Worm (Caenorhabditis elegans) whole organism, L3 larva: ENCODE results near the gene sea-1.

ENCODE experiments used
- ama-1 ChIP-seq: fragments of 150-350 bp; optimal IDR thresholded peaks from 2 replicates; lab custom pipeline; 2018
- ceh-28 ChIP-seq: fragments of 150-350 bp; optimal IDR thresholded peaks from 2 replicates; lab custom pipeline; 2014; ENCODE audit warnings: missing biosample characterization, missing genetic modification reagents, missing genetic modification characterization
- elt-2 ChIP-seq: sonication (generic microtip); optimal IDR thresholded peaks from 2 replicates; lab custom pipeline; 2016; ENCODE audit warnings: missing genetic modification reagents, mild to moderate bottlenecking, missing genetic modification characterization, missing compliant biosample characterization
- elt-3 ChIP-seq, 3 experiments: fragments of 150-350 bp in 1 of 3; sonication (generic microtip) in 2 of 3; optimal IDR thresholded peaks; 2 replicates in 2 of 3; 4 replicates in 1 of 3; lab custom pipeline; 2014 to 2017; ENCODE audit warnings: missing biosample characterization in 3 of 3, missing genetic modification characterization in 3 of 3
- fkh-10 ChIP-seq: sonication (generic microtip); optimal IDR thresholded peaks from 2 replicates; lab custom pipeline; 2017; ENCODE audit warnings: missing biosample characterization, missing genetic modification reagents, missing genetic modification characterization
- fos-1 ChIP-seq: fragments of 150-350 bp; optimal IDR thresholded peaks from 2 replicates; lab custom pipeline; 2014; ENCODE audit warnings: missing biosample characterization, missing genetic modification characterization
- jun-1 ChIP-seq: fragments of 150-350 bp; optimal IDR thresholded peaks from 2 replicates; lab custom pipeline; 2014; ENCODE audit warnings: missing biosample characterization, missing genetic modification reagents, missing genetic modification characterization
- lin-15B ChIP-seq: fragments of 150-350 bp; optimal IDR thresholded peaks from 2 replicates; lab custom pipeline; 2014; ENCODE audit warnings: missing biosample characterization, missing genetic modification characterization
- lin-39 ChIP-seq: fragments of 150-350 bp; optimal IDR thresholded peaks from 2 replicates; lab custom pipeline; 2018; ENCODE audit warnings: missing biosample characterization, missing genetic modification reagents, missing genetic modification characterization
- nhr-11 ChIP-seq: fragments of 150-350 bp; optimal IDR thresholded peaks from 2 replicates; lab custom pipeline; 2014; ENCODE audit warnings: missing biosample characterization, missing genetic modification characterization
- nhr-76 ChIP-seq: fragments of 150-350 bp; sonication (generic microtip); optimal IDR thresholded peaks from 5 replicates; lab custom pipeline; 2014; ENCODE audit warnings: missing biosample characterization, missing genetic modification characterization
- sea-2 ChIP-seq: fragments of 150-350 bp; sonication (generic microtip); optimal IDR thresholded peaks from 4 replicates; lab custom pipeline; 2014; ENCODE audit warnings: missing biosample characterization, missing genetic modification reagents, missing genetic modification characterization
- ztf-4 ChIP-seq: fragments of 150-350 bp; optimal IDR thresholded peaks from 2 replicates; lab custom pipeline; 2014; ENCODE audit warnings: missing biosample characterization, missing genetic modification characterization

DNA sequence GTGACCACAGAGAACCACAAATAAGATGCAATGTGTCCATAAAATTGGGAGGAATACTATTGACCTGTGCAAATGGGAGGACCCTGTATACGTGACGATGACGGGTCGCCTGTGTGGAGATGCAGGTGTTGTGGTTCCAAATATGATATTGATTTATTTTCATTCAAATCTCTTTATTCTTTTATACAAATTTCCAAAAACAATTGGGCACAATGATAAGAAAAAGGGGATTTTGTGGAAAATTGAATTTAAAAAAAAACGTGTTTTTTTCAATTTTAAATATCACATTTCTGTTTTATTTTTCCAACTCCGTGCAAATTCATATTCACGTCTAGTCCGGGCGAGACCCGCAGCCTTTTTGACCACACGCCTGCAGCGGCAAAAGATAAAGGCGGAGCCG lies 1.8 kb upstream of the sea-1 start, which contains the start of gene F19B10.2:
- no peak for TF ChIP-seq jun-1 (tag; lab: Kevin White, UChicago)
- no peak for TF ChIP-seq ztf-4 (tag; lab: Kevin White, UChicago)
- TF ChIP-seq lin-39 (tag; lab: Kevin White, UChicago): no peak
- no peak for TF ChIP-seq elt-3 (tag; optimal IDR thresholded peaks at IDR 0.05; lab: Kevin White, UChicago)
- TF ChIP-seq lin-15B: no peak
- no peak for TF ChIP-seq nhr-76 (tag; lab: Kevin White, UChicago)
- TF ChIP-seq sea-2 (GFP tag; lab: Kevin White, UChicago): no peak
- TF ChIP-seq fos-1: no peak
- TF ChIP-seq ama-1 (lab: Kevin White, UChicago): no peak
- no peak for TF ChIP-seq nhr-11 (tag; lab: Kevin White, UChicago)
- TF ChIP-seq elt-2 (tag; lab: Kevin White, UChicago): no peak
- TF ChIP-seq ceh-28 (tag; lab: Kevin White, UChicago): no peak
- no peak for TF ChIP-seq fkh-10
